Worm (Caenorhabditis elegans) whole organism, young adult: ENCODE measurements around the gene C31H2.3.

Source experiments
- B0019.2 ChIP-seq: fragments of 200-800 bp; sonication (Bioruptor generic); conservative IDR thresholded peaks from 2 replicates; pipeline ENCODE4 v1.3.6; 2022; ENCODE audit warnings: missing genetic modification reagents, missing genetic modification characterization, missing compliant biosample characterization
- B0035.1 ChIP-seq: sonication (generic microtip); optimal IDR thresholded peaks from 2 replicates; lab custom pipeline; 2016; ENCODE audit warnings: missing genetic modification characterization, mild to moderate bottlenecking, missing compliant biosample characterization, missing genotype, missing genetic modification reagents
- B0336.3 ChIP-seq: fragments of 200-800 bp; sonication (Bioruptor generic); IDR thresholded peaks from 2 replicates; pipeline ENCODE4 v1.3.6; 2022; ENCODE audit warnings: missing genetic modification characterization, missing compliant biosample characterization
- C06A6.2 ChIP-seq: fragments of 200-800 bp; sonication (Bioruptor generic); conservative IDR thresholded peaks from 2 replicates; pipeline ENCODE4 v1.3.6; 2022; ENCODE audit warnings: missing genetic modification characterization, missing compliant biosample characterization
- F10E7.11 ChIP-seq: sonication (generic microtip); optimal IDR thresholded peaks from 2 replicates; lab custom pipeline; 2017; ENCODE audit warnings: mild to moderate bottlenecking, missing genetic modification characterization, moderate library complexity, missing compliant biosample characterization
- F33H1.4 ChIP-seq: fragments of 200-800 bp; sonication (Bioruptor generic); IDR thresholded peaks from 2 replicates; pipeline ENCODE4 v1.3.6; 2022; ENCODE audit warnings: missing genetic modification reagents, missing genetic modification characterization, missing compliant biosample characterization
- F37B4.10 ChIP-seq: fragments of 200-800 bp; sonication (Bioruptor generic); IDR thresholded peaks from 2 replicates; pipeline ENCODE4 v1.3.6; 2022; ENCODE audit warnings: missing genetic modification characterization, missing compliant biosample characterization
- Y56A3A.18 ChIP-seq: fragments of 200-800 bp; sonication (Bioruptor generic); IDR thresholded peaks from 2 replicates; pipeline ENCODE4 v1.3.6; 2022; ENCODE audit warnings: missing genetic modification reagents, missing genetic modification characterization, missing compliant biosample characterization
- Y95B8A.8 ChIP-seq: fragments of 200-800 bp; sonication (Bioruptor generic); IDR thresholded peaks from 2 replicates; pipeline ENCODE4 v1.3.6; 2022; ENCODE audit warnings: missing genetic modification reagents, missing genetic modification characterization, missing compliant biosample characterization
- ZK185.1 ChIP-seq: sonication (generic microtip); optimal IDR thresholded peaks from 2 replicates; lab custom pipeline; 2016; ENCODE audit warnings: mild to moderate bottlenecking, missing genetic modification characterization, missing compliant biosample characterization; ENCODE audit not compliant: poor library complexity, severe bottlenecking
- aptf-3 ChIP-seq: fragments of 200-800 bp; sonication (Bioruptor generic); IDR thresholded peaks from 2 replicates; pipeline ENCODE4 v1.3.6; 2022; ENCODE audit warnings: missing genetic modification characterization, missing compliant biosample characterization
- atf-7 ChIP-seq: sonication (generic microtip); optimal IDR thresholded peaks from 2 replicates; lab custom pipeline; 2017; ENCODE audit warnings: mild to moderate bottlenecking, missing genetic modification characterization, missing compliant biosample characterization
- attf-3 ChIP-seq: fragments of 200-800 bp; sonication (Bioruptor generic); conservative IDR thresholded peaks from 2 replicates; pipeline ENCODE4 v1.3.6; 2022; ENCODE audit warnings: missing genetic modification reagents, missing genetic modification characterization, missing compliant biosample characterization
- cebp-1 ChIP-seq, 2 experiments: fragments of 200-800 bp in 1 of 2; sonication (Bioruptor generic) in 1 of 2; sonication (generic microtip) in 1 of 2; IDR thresholded peaks in 1 of 2; optimal IDR thresholded peaks in 1 of 2; 2 replicates each; pipeline versions ENCODE4 v1.3.6 to Lab custom; 2017 to 2022; ENCODE audit warnings: missing compliant biosample characterization in 2 of 2, missing genetic modification characterization in 2 of 2, mild to moderate bottlenecking in 1 of 2, missing genetic modification reagents in 1 of 2, moderate library complexity in 1 of 2
- cebp-2 ChIP-seq: fragments of 200-800 bp; sonication (Bioruptor generic); IDR thresholded peaks from 2 replicates; pipeline ENCODE4 v1.3.6; 2022; ENCODE audit warnings: missing genetic modification characterization, missing compliant biosample characterization
- ceh-40 ChIP-seq: fragments of 200-800 bp; sonication (Bioruptor generic); IDR thresholded peaks from 2 replicates; pipeline ENCODE4 v1.3.6; 2022; ENCODE audit warnings: missing genetic modification characterization, missing compliant biosample characterization
- ceh-58 ChIP-seq: fragments of 200-800 bp; sonication (Bioruptor generic); IDR thresholded peaks from 2 replicates; pipeline ENCODE4 v1.3.6; 2022; ENCODE audit warnings: missing genetic modification characterization, missing compliant biosample characterization
- ceh-79 ChIP-seq: sonication (generic microtip); optimal IDR thresholded peaks from 2 replicates; lab custom pipeline; 2017; ENCODE audit warnings: mild to moderate bottlenecking, missing genetic modification characterization, missing compliant biosample characterization
- chd-7 ChIP-seq: sonication (generic microtip); optimal IDR thresholded peaks from 2 replicates; lab custom pipeline; 2016; ENCODE audit warnings: mild to moderate bottlenecking, missing genetic modification characterization, moderate library complexity, missing compliant biosample characterization
- die-1 ChIP-seq: sonication (generic microtip); optimal IDR thresholded peaks from 2 replicates; lab custom pipeline; 2016; ENCODE audit warnings: missing genotype, mild to moderate bottlenecking, missing genetic modification characterization, missing compliant biosample characterization
- dox-1 ChIP-seq: fragments of 200-800 bp; sonication (Bioruptor generic); IDR thresholded peaks from 2 replicates; pipeline ENCODE4 v1.3.6; 2022; ENCODE audit warnings: missing genetic modification reagents, missing genetic modification characterization, missing compliant biosample characterization
- egl-18 ChIP-seq: fragments of 200-800 bp; sonication (Bioruptor generic); IDR thresholded peaks from 2 replicates; pipeline ENCODE4 v1.3.6; 2022; ENCODE audit warnings: missing genetic modification reagents, missing genetic modification characterization, missing compliant biosample characterization
- fkh-3 ChIP-seq: sonication (generic microtip); optimal IDR thresholded peaks from 2 replicates; lab custom pipeline; 2016; ENCODE audit warnings: mild to moderate bottlenecking, missing genetic modification characterization, missing compliant biosample characterization
- gei-17 ChIP-seq: fragments of 200-800 bp; sonication (Bioruptor generic); optimal IDR thresholded peaks from 2 replicates; lab custom pipeline; 2018; ENCODE audit warnings: mild to moderate bottlenecking, missing genetic modification characterization, missing compliant biosample characterization
- him-1 ChIP-seq: sonication (generic microtip); optimal IDR thresholded peaks from 2 replicates; lab custom pipeline; 2016; ENCODE audit warnings: missing genotype, missing genetic modification reagents, missing genetic modification characterization, missing compliant biosample characterization
- hsf-1 ChIP-seq: fragments of 200-800 bp; sonication (Bioruptor generic); IDR thresholded peaks from 2 replicates; pipeline ENCODE4 v1.3.6; 2022; ENCODE audit warnings: missing genetic modification reagents, missing genetic modification characterization, missing compliant biosample characterization
- let-526 ChIP-seq: fragments of 200-800 bp; sonication (Bioruptor generic); IDR thresholded peaks from 2 replicates; pipeline ENCODE4 v1.3.6; 2022; ENCODE audit warnings: missing genetic modification reagents, missing genetic modification characterization, missing compliant biosample characterization
- let-607 ChIP-seq, 2 experiments: fragments of 200-800 bp in 1 of 2; sonication (Bioruptor generic) in 1 of 2; sonication (generic microtip) in 1 of 2; optimal IDR thresholded peaks; 2 replicates each; lab custom pipeline; 2016 to 2018; ENCODE audit warnings: mild to moderate bottlenecking in 2 of 2, missing compliant biosample characterization in 2 of 2, missing genetic modification characterization in 2 of 2, moderate library complexity in 2 of 2, missing genotype in 1 of 2
- lin-26 ChIP-seq: fragments of 200-800 bp; sonication (Bioruptor generic); IDR thresholded peaks from 2 replicates; pipeline ENCODE4 v1.3.6; 2022; ENCODE audit warnings: missing genetic modification reagents, missing genetic modification characterization, missing compliant biosample characterization
- lin-54 ChIP-seq: fragments of 200-800 bp; sonication (Bioruptor generic); optimal IDR thresholded peaks from 2 replicates; lab custom pipeline; 2018; ENCODE audit warnings: mild to moderate bottlenecking, missing genetic modification characterization, missing compliant biosample characterization
- madf-10 ChIP-seq: sonication (generic microtip); optimal IDR thresholded peaks from 2 replicates; lab custom pipeline; 2016; ENCODE audit warnings: mild to moderate bottlenecking, missing genetic modification characterization, missing compliant biosample characterization
- madf-3 ChIP-seq: fragments of 200-800 bp; sonication (Bioruptor generic); IDR thresholded peaks from 2 replicates; pipeline ENCODE4 v1.3.6; 2022; ENCODE audit warnings: missing genetic modification reagents, missing genetic modification characterization, missing compliant biosample characterization
- madf-6 ChIP-seq: fragments of 200-800 bp; sonication (Bioruptor generic); IDR thresholded peaks from 2 replicates; pipeline ENCODE4 v1.3.6; 2022; ENCODE audit warnings: missing genetic modification reagents, missing genetic modification characterization, missing compliant biosample characterization
- mcd-1 ChIP-seq: fragments of 200-800 bp; sonication (Bioruptor generic); IDR thresholded peaks from 2 replicates; pipeline ENCODE4 v1.3.6; 2022; ENCODE audit warnings: missing genetic modification reagents, missing genetic modification characterization, missing compliant biosample characterization
- mel-28 ChIP-seq: sonication (generic microtip); optimal IDR thresholded peaks from 2 replicates; lab custom pipeline; 2016; ENCODE audit warnings: borderline replicate concordance, mild to moderate bottlenecking, missing genetic modification characterization, missing compliant biosample characterization
- mxl-1 ChIP-seq: sonication (generic microtip); optimal IDR thresholded peaks from 2 replicates; lab custom pipeline; 2016; ENCODE audit warnings: missing genetic modification characterization, missing compliant biosample characterization
- nhr-120 ChIP-seq: fragments of 200-800 bp; sonication (Bioruptor generic); IDR thresholded peaks from 2 replicates; pipeline ENCODE4 v1.3.6; 2022; ENCODE audit warnings: missing genetic modification characterization, missing compliant biosample characterization
- nhr-80 ChIP-seq: sonication (generic microtip); optimal IDR thresholded peaks from 2 replicates; lab custom pipeline; 2016; ENCODE audit warnings: missing genetic modification characterization, missing compliant biosample characterization
- nhr-90 ChIP-seq: sonication (generic microtip); optimal IDR thresholded peaks from 2 replicates; lab custom pipeline; 2016; ENCODE audit warnings: missing genotype, mild to moderate bottlenecking, missing genetic modification characterization, missing compliant biosample characterization
- repo-1 ChIP-seq: sonication (generic microtip); optimal IDR thresholded peaks from 2 replicates; lab custom pipeline; 2017; ENCODE audit warnings: mild to moderate bottlenecking, missing genetic modification characterization, missing compliant biosample characterization
- rpc-1 ChIP-seq, 2 experiments: fragments of 150-350 bp in 1 of 2; sonication (generic microtip) in 1 of 2; optimal IDR thresholded peaks; 2 replicates each; lab custom pipeline; 2014 to 2018; ENCODE audit warnings: missing biosample characterization in 1 of 2, missing genetic modification characterization in 1 of 2, missing genetic modification reagents in 1 of 2, missing genotype in 1 of 2
- tbp1 ChIP-seq: fragments of 200-800 bp; sonication (Bioruptor generic); optimal IDR thresholded peaks from 2 replicates; lab custom pipeline; 2018; ENCODE audit warnings: mild to moderate bottlenecking, missing genetic modification characterization, missing compliant biosample characterization
- tbx-9 ChIP-seq: sonication (generic microtip); optimal IDR thresholded peaks from 2 replicates; lab custom pipeline; 2016; ENCODE audit warnings: borderline replicate concordance, missing genetic modification characterization, inconsistent platforms, missing compliant biosample characterization
- zim-3 ChIP-seq: sonication (generic microtip); optimal IDR thresholded peaks from 2 replicates; lab custom pipeline; 2017; ENCODE audit warnings: mild to moderate bottlenecking, missing genetic modification characterization, moderate library complexity, missing compliant biosample characterization
- ztf-3 ChIP-seq: fragments of 200-800 bp; sonication (Bioruptor generic); optimal IDR thresholded peaks from 2 replicates; lab custom pipeline; 2018; ENCODE audit warnings: mild to moderate bottlenecking, missing genetic modification characterization, missing compliant biosample characterization

C31H2.3 gene

DNA sequence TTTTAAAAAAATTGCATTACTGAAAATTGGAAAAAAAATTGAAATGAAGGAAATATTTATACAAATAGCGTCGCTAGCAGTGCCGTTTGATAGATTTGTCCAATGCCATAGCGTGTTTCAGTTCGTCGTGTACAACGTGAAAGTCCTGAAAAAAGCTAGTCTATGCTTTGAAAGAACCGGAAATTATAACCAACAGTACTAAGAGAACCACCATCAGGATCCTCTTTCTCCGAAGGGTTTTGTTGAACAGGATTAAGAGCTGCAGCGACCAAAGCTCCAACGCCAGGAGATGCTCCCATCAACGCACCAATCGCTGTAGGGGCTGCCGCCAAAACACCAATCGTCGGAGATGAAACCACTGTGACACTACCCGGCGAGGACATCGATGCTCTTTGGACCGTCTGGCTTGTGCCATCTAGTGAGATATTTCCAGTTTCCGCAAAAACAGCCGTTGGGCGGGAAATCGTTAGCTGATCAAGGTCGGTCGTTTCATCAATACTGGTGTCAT is 47.9 kb downstream of the C31H2.3 start (continued):
- 0 out of 2 replicates have a peak, but pooled peaks have one; percentile 5 for TF ChIP-seq ceh-58 (GFP tag; lab: Robert Waterston, UW)
- peak; percentile 65 for TF ChIP-seq fkh-3 (tag; lab: Kevin White, UChicago)
- 0 out of 2 replicates have a peak, but pooled peaks have one; percentile 73 for TF ChIP-seq F37B4.10 (GFP tag; lab: Robert Waterston, UW)
- TF ChIP-seq attf-3 (GFP tag; lab: Robert Waterston, UW): no peak
- TF ChIP-seq B0019.2: 0 out of 2 replicates have a peak, but pooled peaks have one; percentile 13
- TF ChIP-seq B0035.1 (tag; lab: Kevin White, UChicago): no peak
- TF ChIP-seq zim-3: peak; percentile 3
- peak; percentile 94 for TF ChIP-seq atf-7 (tag; lab: Kevin White, UChicago)
- TF ChIP-seq aptf-3 (GFP tag; lab: Robert Waterston, UW): 0 out of 2 replicates have a peak, but pooled peaks have one; percentile 45
- peak; percentile 93; the same call in 1 of the 2 replicates for TF ChIP-seq Y56A3A.18 (GFP tag; lab: Robert Waterston, UW)
- no peak for TF ChIP-seq him-1
- TF ChIP-seq ztf-3 (GFP tag; lab: Kevin White, UChicago): peak; percentile 73
- no peak for TF ChIP-seq let-526 (GFP tag; lab: Robert Waterston, UW)
- TF ChIP-seq let-607 (tag; optimal IDR thresholded peaks at IDR 0.05; lab: Kevin White, UChicago): peak in 1 of 2 experiments; percentile 49
- no peak; the same call in 1 of the 2 replicates for TF ChIP-seq hsf-1 (GFP tag; lab: Robert Waterston, UW)
- TF ChIP-seq madf-6: peak; percentile 19; the same call in 1 of the 2 replicates
- peak; percentile 25 for TF ChIP-seq ZK185.1 (tag; lab: Kevin White, UChicago)
- TF ChIP-seq mxl-1 (tag; lab: Kevin White, UChicago): no peak
- no peak for TF ChIP-seq lin-26 (GFP tag; lab: Robert Waterston, UW)
- peak; percentile 31 for TF ChIP-seq nhr-90 (tag; lab: Kevin White, UChicago)
- peak; percentile 30 for TF ChIP-seq madf-10
- no peak for TF ChIP-seq F10E7.11 (tag; lab: Kevin White, UChicago)
- TF ChIP-seq ceh-79 (tag; lab: Kevin White, UChicago): peak; percentile 13
- TF ChIP-seq mcd-1: peak; percentile 62
- no peak for TF ChIP-seq tbp1 (GFP tag; lab: Kevin White, UChicago)
- no peak for TF ChIP-seq tbx-9 (tag; lab: Kevin White, UChicago)
- no peak for TF ChIP-seq die-1
- no peak for TF ChIP-seq cebp-1 (GFP tag; IDR thresholded peaks at IDR 0.05; lab: Robert Waterston, UW)
- peak; percentile 72 for TF ChIP-seq cebp-1 (tag; optimal IDR thresholded peaks at IDR 0.05; lab: Kevin White, UChicago)
- TF ChIP-seq madf-3 (GFP tag; lab: Robert Waterston, UW): peak; percentile 78; the same call in 1 of the 2 replicates
- TF ChIP-seq ceh-40 (GFP tag; lab: Robert Waterston, UW): no peak
- TF ChIP-seq rpc-1 (optimal IDR thresholded peaks at IDR 0.05; lab: Kevin White, UChicago): no peak
- no peak for TF ChIP-seq rpc-1 (tag; optimal IDR thresholded peaks at IDR 0.05; lab: Kevin White, UChicago)
- TF ChIP-seq lin-54: peak; percentile 21
- peak; percentile 95 for TF ChIP-seq repo-1 (tag; lab: Kevin White, UChicago)
- TF ChIP-seq B0336.3 (GFP tag; lab: Robert Waterston, UW): peak; percentile 83
- TF ChIP-seq nhr-80 (tag; lab: Kevin White, UChicago): peak; percentile 41
- TF ChIP-seq nhr-120 (GFP tag; lab: Robert Waterston, UW): no peak
- 0 out of 2 replicates have a peak, but pooled peaks have one; percentile 56 for TF ChIP-seq egl-18
- peak; percentile 97 for TF ChIP-seq cebp-2 (GFP tag; lab: Robert Waterston, UW)
- TF ChIP-seq chd-7: peak; percentile 45
- peak; percentile 27; the same call in 1 of the 2 replicates for TF ChIP-seq dox-1 (GFP tag; lab: Robert Waterston, UW)
- 0 out of 2 replicates have a peak, but pooled peaks have one; percentile 6 for TF ChIP-seq Y95B8A.8
- no peak; the same call in 1 of the 2 replicates for TF ChIP-seq F33H1.4 (GFP tag; lab: Robert Waterston, UW)
- TF ChIP-seq gei-17 (GFP tag; lab: Kevin White, UChicago): peak; percentile 87
- TF ChIP-seq mel-28: peak; percentile 29
- 0 out of 2 replicates have a peak, but pooled peaks have one; percentile 22 for TF ChIP-seq C06A6.2 (GFP tag; lab: Robert Waterston, UW)
